Fruit fly (Drosophila melanogaster): ENCODE data around the gene Gr28b.

Gene Gr28b

dm6 chr2L:7411947-7412621 is 50.0 kb downstream of the Gr28b start, which contains the start of gene chm (continued):
- TF ChIP-seq wek (GFP tag; optimal IDR thresholded peaks at IDR 0.05) (no peak), CG15601 (tag; optimal IDR thresholded peaks at IDR 0.05) (peak; percentile 28), CG7745 (tag; optimal IDR thresholded peaks at IDR 0.05) (no peak), CG11085 (GFP tag; IDR thresholded peaks at IDR 0.05) (peak; percentile 32; the same call in 1 of the 2 replicates), CG12744 (GFP tag; optimal IDR thresholded peaks at IDR 0.05) (peak; percentile 22), Dek (tag; optimal IDR thresholded peaks at IDR 0.05) (peak; percentile 8), Myb (GFP tag; optimal IDR thresholded peaks at IDR 0.05) (peak; percentile 32), pho (GFP tag; optimal IDR thresholded peaks at IDR 0.05) (peak; percentile 75), ash1 (GFP tag; optimal IDR thresholded peaks at IDR 0.05) (no peak), rib (GFP tag; IDR thresholded peaks at IDR 0.05) (no peak), unc-4 (GFP tag; IDR thresholded peaks at IDR 0.05; ENCODE audit: partially characterized antibody) (peak; percentile 91), tio (GFP tag; optimal IDR thresholded peaks at IDR 0.05) (no peak), CG10959 (GFP tag; IDR thresholded peaks at IDR 0.05) (no peak), yki (optimal IDR thresholded peaks at IDR 0.05) (no peak), CG3847 (GFP tag; IDR thresholded peaks at IDR 0.05) (peak; percentile 76), jing (GFP tag; optimal IDR thresholded peaks at IDR 0.05) (no peak), CG8388 (GFP tag; optimal IDR thresholded peaks at IDR 0.05) (no peak), br (optimal IDR thresholded peaks at IDR 0.05) (no peak), CG7928 (GFP tag; optimal IDR thresholded peaks at IDR 0.05) (no peak), E2f1 (GFP tag; IDR thresholded peaks at IDR 0.05) (no peak), pum (GFP tag; optimal IDR thresholded peaks at IDR 0.05) (peak; percentile 3), B-H2 (GFP tag; optimal IDR thresholded peaks at IDR 0.05) (peak; percentile 41), gsb (GFP tag; IDR thresholded peaks at IDR 0.05) (no peak), ham (GFP tag; IDR thresholded peaks at IDR 0.05) (no peak), tap (tag; optimal IDR thresholded peaks at IDR 0.05) (no peak), CG1602 (GFP tag; optimal IDR thresholded peaks at IDR 0.05) (no peak), kni (GFP tag; optimal IDR thresholded peaks at IDR 0.05) (no peak), YL-1 (GFP tag; optimal IDR thresholded peaks at IDR 0.05) (peak; percentile 27), ara (GFP tag; IDR thresholded peaks at IDR 0.05) (no peak), h (optimal IDR thresholded peaks at IDR 0.05) (no peak), CG8281 (tag; optimal IDR thresholded peaks at IDR 0.05) (no peak), fd3F (GFP tag; optimal IDR thresholded peaks at IDR 0.05) (no peak), inv (GFP tag; IDR thresholded peaks at IDR 0.05; ENCODE audit: partially characterized antibody) (peak; percentile 82), CG11093 (GFP tag; IDR thresholded peaks at IDR 0.05) (no peak), oc (tag; optimal IDR thresholded peaks at IDR 0.05) (no peak), CG11696 (GFP tag; IDR thresholded peaks at IDR 0.05) (no peak), Fer3 (tag; optimal IDR thresholded peaks at IDR 0.05) (no peak), Atf6 (GFP tag; IDR thresholded peaks at IDR 0.05) (no peak), bigmax (GFP tag; optimal IDR thresholded peaks at IDR 0.05) (no peak), CG3838 (GFP tag; optimal IDR thresholded peaks at IDR 0.05) (no peak), onecut (GFP tag; IDR thresholded peaks at IDR 0.05) (no peak), ATbp (GFP tag; optimal IDR thresholded peaks at IDR 0.05) (no peak), sug (tag; optimal IDR thresholded peaks at IDR 0.05) (peak; percentile 37), CG17186 (GFP tag; optimal IDR thresholded peaks at IDR 0.05) (peak; percentile 14), nmo (GFP tag; optimal IDR thresholded peaks at IDR 0.05) (peak; percentile 54), cato (GFP tag; optimal IDR thresholded peaks at IDR 0.05; ENCODE audit: borderline replicate concordance) (no peak), CG6683 (GFP tag; optimal IDR thresholded peaks at IDR 0.05) (no peak), CG10543 (GFP tag; optimal IDR thresholded peaks at IDR 0.05) (peak; percentile 0), ac (GFP tag; optimal IDR thresholded peaks at IDR 0.05) (no peak), CG30403 (GFP tag; optimal IDR thresholded peaks at IDR 0.05) (peak; percentile 57), dati (GFP tag; IDR thresholded peaks at IDR 0.05) (no peak)
